Worm (Caenorhabditis elegans) whole organism, L2 larva: ENCODE data around the gene ttr-26.

Source experiments
- F13H6.1 ChIP-seq: sonication (generic microtip); optimal IDR thresholded peaks from 2 replicates; lab custom pipeline; 2016; ENCODE audit warnings: missing genetic modification characterization, missing compliant biosample characterization
- ceh-82 ChIP-seq: fragments of 150-350 bp; optimal IDR thresholded peaks from 2 replicates; lab custom pipeline; 2014; ENCODE audit warnings: missing biosample characterization, missing genetic modification characterization
- egl-27 ChIP-seq: sonication (generic microtip); optimal IDR thresholded peaks from 3 replicates; lab custom pipeline; 2017; ENCODE audit warnings: missing biosample characterization, missing genetic modification reagents, missing genetic modification characterization
- gmeb-1 ChIP-seq: fragments of 150-350 bp; optimal IDR thresholded peaks from 2 replicates; lab custom pipeline; 2014; ENCODE audit warnings: missing biosample characterization, missing genetic modification characterization
- lsy-2 ChIP-seq, 2 experiments: fragments of 150-350 bp in 1 of 2; sonication (generic microtip) in 1 of 2; optimal IDR thresholded peaks; 2 replicates each; lab custom pipeline; 2014 to 2017; ENCODE audit warnings: missing biosample characterization in 2 of 2, missing genetic modification characterization in 2 of 2
- nhr-11 ChIP-seq: fragments of 150-350 bp; optimal IDR thresholded peaks from 2 replicates; lab custom pipeline; 2014; ENCODE audit warnings: missing biosample characterization, missing genetic modification characterization
- nhr-23 ChIP-seq: fragments of 150-350 bp; optimal IDR thresholded peaks from 2 replicates; lab custom pipeline; 2014; ENCODE audit warnings: missing biosample characterization, missing genetic modification reagents, missing genetic modification characterization
- nhr-25 ChIP-seq: fragments of 150-350 bp; sonication (generic microtip); optimal IDR thresholded peaks from 3 replicates; lab custom pipeline; 2014; ENCODE audit warnings: missing biosample characterization, missing genetic modification characterization
- nhr-77 ChIP-seq: fragments of 150-350 bp; optimal IDR thresholded peaks from 2 replicates; lab custom pipeline; 2014; ENCODE audit warnings: missing biosample characterization, missing genetic modification characterization
- snpc-4 ChIP-seq: fragments of 150-350 bp; optimal IDR thresholded peaks from 2 replicates; lab custom pipeline; 2014; ENCODE audit warnings: missing biosample characterization, missing genetic modification characterization
- unc-62 ChIP-seq: fragments of 150-350 bp; optimal IDR thresholded peaks from 2 replicates; lab custom pipeline; 2014; ENCODE audit warnings: missing biosample characterization, missing genetic modification reagents, missing genetic modification characterization
- ztf-11 ChIP-seq: sonication (generic microtip); optimal IDR thresholded peaks from 2 replicates; lab custom pipeline; 2017; ENCODE audit warnings: missing biosample characterization, missing genetic modification characterization
- ztf-4 ChIP-seq: fragments of 150-350 bp; optimal IDR thresholded peaks from 2 replicates; lab custom pipeline; 2014; ENCODE audit warnings: missing biosample characterization, missing genetic modification characterization

- TF ChIP-seq snpc-4 (tag; lab: Kevin White, UChicago) (no peak), F13H6.1 (tag; lab: Kevin White, UChicago) (no peak), nhr-23 (tag; lab: Kevin White, UChicago) (no peak), nhr-25 (no peak), ztf-4 (tag; lab: Kevin White, UChicago) (no peak), nhr-11 (no peak), gmeb-1 (no peak), egl-27 (tag; lab: Kevin White, UChicago) (no peak), unc-62 (GFP tag; lab: Kevin White, UChicago) (no peak), lsy-2 (tag; optimal IDR thresholded peaks at IDR 0.05; lab: Kevin White, UChicago) (no peak), ztf-11 (tag; lab: Kevin White, UChicago) (no peak), ceh-82 (tag; lab: Kevin White, UChicago) (no peak), nhr-77 (tag; lab: Kevin White, UChicago) (no peak)
Observed at ce11 chrV:18605510-18605909, 45.4 kb upstream of the ttr-26 start.
